Worm (Caenorhabditis elegans): ENCODE results near the gene C40A11.4.

ce11 chrII:2146900-2147375 lies 9.7 kb downstream of the C40A11.4 start, which contains the start of gene C40A11.2:
- no peak for TF ChIP-seq T07F8.4 (tag; optimal IDR thresholded peaks at IDR 0.05)
- TF ChIP-seq lag-1 (GFP tag; IDR thresholded peaks at IDR 0.05) = no peak
- TF ChIP-seq nfya-1 (tag; optimal IDR thresholded peaks at IDR 0.05; ENCODE audit: borderline replicate concordance, insufficient read depth) = no peak
- TF ChIP-seq snpc-4 (GFP tag; optimal IDR thresholded peaks at IDR 0.05) = no peak
- no peak for TF ChIP-seq snpc-4 (tag; optimal IDR thresholded peaks at IDR 0.05)
- TF ChIP-seq madf-3 (GFP tag; IDR thresholded peaks at IDR 0.05) = no peak
- TF ChIP-seq B0019.2 (GFP tag; conservative IDR thresholded peaks at IDR 0.05) = no peak
- no peak for TF ChIP-seq sea-2 (GFP tag; IDR thresholded peaks at IDR 0.05)
- no peak for TF ChIP-seq Y53F4B.3 (GFP tag; IDR thresholded peaks at IDR 0.05)
- no peak for TF ChIP-seq ZK185.1 (tag; optimal IDR thresholded peaks at IDR 0.05; ENCODE audit: poor library complexity, severe bottlenecking)
- no peak for TF ChIP-seq dpff-1 (tag; optimal IDR thresholded peaks at IDR 0.05)
